Fruit fly (Drosophila melanogaster) whole organism, embryonic: Measurements from ENCODE around the gene CG31792.

Experiments
- CG10274 ChIP-seq: fragments of 200-800 bp; sonication (Bioruptor generic); optimal IDR thresholded peaks from 3 replicates; lab custom pipeline; 2017; ENCODE audit warnings: missing biosample characterization, mild to moderate bottlenecking, missing genetic modification characterization
- CG10321 ChIP-seq: fragments of 200-800 bp; sonication (Bioruptor generic); IDR thresholded peaks from 2 replicates; pipeline ENCODE4 v1.3.6; 2022; ENCODE audit warnings: missing biosample characterization, missing genetic modification characterization
- CG13775 ChIP-seq: fragments of 200-800 bp; sonication (Bioruptor generic); optimal IDR thresholded peaks from 3 replicates; lab custom pipeline; 2017; ENCODE audit warnings: missing biosample characterization, mild to moderate bottlenecking, missing genetic modification characterization
- CG14050 ChIP-seq: fragments of 200-800 bp; sonication (Bioruptor generic); IDR thresholded peaks from 3 replicates; pipeline ENCODE4 v1.3.6; 2022; ENCODE audit warnings: missing biosample characterization, missing genetic modification characterization
- CG14860 ChIP-seq: fragments of 200-800 bp; sonication (Bioruptor generic); IDR thresholded peaks from 3 replicates; pipeline ENCODE4 v1.3.6; 2022; ENCODE audit warnings: missing biosample characterization, missing genetic modification characterization; ENCODE audit not compliant: partially characterized antibody
- CG14965 ChIP-seq: fragments of 200-800 bp; sonication (Bioruptor generic); optimal IDR thresholded peaks from 2 replicates; lab custom pipeline; 2016; ENCODE audit warnings: missing biosample characterization, missing genetic modification characterization, borderline replicate concordance
- CG1529 ChIP-seq: fragments of 200-800 bp; sonication (Bioruptor generic); optimal IDR thresholded peaks from 3 replicates; lab custom pipeline; 2018; ENCODE audit warnings: missing biosample characterization, missing genetic modification characterization
- CG15601 ChIP-seq: fragments of 200-800 bp; sonication (Bioruptor generic); optimal IDR thresholded peaks from 3 replicates; lab custom pipeline; 2019; ENCODE audit warnings: missing biosample characterization, mild to moderate bottlenecking, missing genetic modification characterization, moderate library complexity
- CG17385 ChIP-seq: fragments of 200-800 bp; sonication (Bioruptor generic); optimal IDR thresholded peaks from 3 replicates; lab custom pipeline; 2018; ENCODE audit warnings: missing biosample characterization, mild to moderate bottlenecking, missing genetic modification characterization
- CG17802 ChIP-seq: fragments of 200-800 bp; sonication (Bioruptor generic); optimal IDR thresholded peaks from 2 replicates; lab custom pipeline; 2018; ENCODE audit warnings: missing biosample characterization, mild to moderate bottlenecking, missing genetic modification characterization, moderate library complexity
- CG2199 ChIP-seq: fragments of 200-800 bp; sonication (Bioruptor generic); IDR thresholded peaks from 3 replicates; pipeline ENCODE4 v1.3.6; 2022; ENCODE audit warnings: missing biosample characterization, missing genetic modification characterization
- CG2889 ChIP-seq: fragments of 200-800 bp; sonication (Bioruptor generic); IDR thresholded peaks from 3 replicates; pipeline ENCODE4 v1.3.6; 2022; ENCODE audit warnings: missing biosample characterization, missing genetic modification characterization
- CG32532 ChIP-seq: fragments of 200-800 bp; sonication (Bioruptor generic); IDR thresholded peaks from 2 replicates; pipeline ENCODE4 v1.3.6; 2022; ENCODE audit warnings: missing biosample characterization, missing genetic modification characterization
- CG34422 ChIP-seq: fragments of 200-800 bp; sonication (Bioruptor generic); IDR thresholded peaks from 3 replicates; pipeline ENCODE4 v1.3.6; 2022; ENCODE audit warnings: missing biosample characterization, missing genetic modification characterization
- CG42726 ChIP-seq: fragments of 200-800 bp; sonication (Bioruptor generic); IDR thresholded peaks from 2 replicates; pipeline ENCODE4 v1.3.6; 2022; ENCODE audit warnings: missing biosample characterization, missing genetic modification characterization; ENCODE audit not compliant: partially characterized antibody
- CG4730 ChIP-seq: fragments of 200-800 bp; sonication (Bioruptor generic); IDR thresholded peaks from 2 replicates; pipeline ENCODE4 v1.3.6; 2022; ENCODE audit warnings: missing biosample characterization, missing genetic modification characterization
- CG4820 ChIP-seq: fragments of 200-800 bp; sonication (Bioruptor generic); optimal IDR thresholded peaks from 3 replicates; lab custom pipeline; 2016; ENCODE audit warnings: missing biosample characterization, missing genetic modification characterization
- CG6272 ChIP-seq: fragments of 200-800 bp; sonication (Bioruptor generic); IDR thresholded peaks from 2 replicates; pipeline ENCODE4 v1.3.6; 2022; ENCODE audit warnings: missing biosample characterization, missing genetic modification characterization
- CG7556 ChIP-seq: fragments of 200-800 bp; sonication (Bioruptor generic); optimal IDR thresholded peaks from 2 replicates; lab custom pipeline; 2017; ENCODE audit warnings: missing biosample characterization, mild to moderate bottlenecking, missing genetic modification characterization
- CG7987 ChIP-seq: fragments of 200-800 bp; sonication (Bioruptor generic); optimal IDR thresholded peaks from 2 replicates; lab custom pipeline; 2018; ENCODE audit warnings: missing biosample characterization, mild to moderate bottlenecking, missing genetic modification characterization, moderate library complexity
- CG8089 ChIP-seq: fragments of 200-800 bp; sonication (Bioruptor generic); optimal IDR thresholded peaks from 3 replicates; lab custom pipeline; 2016; ENCODE audit warnings: missing biosample characterization, missing genetic modification characterization
- CoRest ChIP-seq: fragments of 200-800 bp; sonication (Bioruptor generic); optimal IDR thresholded peaks from 3 replicates; lab custom pipeline; 2018; ENCODE audit warnings: missing biosample characterization, mild to moderate bottlenecking, missing genetic modification characterization, moderate library complexity
- Dll ChIP-seq: fragments of 200-800 bp; sonication (Bioruptor generic); IDR thresholded peaks from 4 replicates; pipeline ENCODE4 v1.3.6; 2022; ENCODE audit warnings: missing biosample characterization, missing genetic modification characterization; ENCODE audit not compliant: partially characterized antibody
- Fer2 ChIP-seq: fragments of 200-800 bp; sonication (Bioruptor generic); optimal IDR thresholded peaks from 2 replicates; lab custom pipeline; 2018; ENCODE audit warnings: missing biosample characterization, mild to moderate bottlenecking, missing genetic modification characterization, moderate library complexity
- Lhr ChIP-seq: fragments of 200-800 bp; sonication (Bioruptor generic); optimal IDR thresholded peaks from 3 replicates; lab custom pipeline; 2017; ENCODE audit warnings: mild to moderate bottlenecking, missing biosample characterization, missing genetic modification reagents, missing genetic modification characterization
- MESR4 ChIP-seq: fragments of 200-800 bp; sonication (Bioruptor generic); optimal IDR thresholded peaks from 2 replicates; lab custom pipeline; 2018; ENCODE audit warnings: missing biosample characterization, mild to moderate bottlenecking, missing genetic modification characterization, moderate library complexity
- Nf-YA ChIP-seq: fragments of 200-800 bp; sonication (Bioruptor generic); IDR thresholded peaks from 2 replicates; pipeline ENCODE4 v1.3.6; 2022; ENCODE audit warnings: missing biosample characterization, missing genetic modification characterization
- PHDP ChIP-seq: fragments of 200-800 bp; sonication (Bioruptor generic); optimal IDR thresholded peaks from 3 replicates; lab custom pipeline; 2018; ENCODE audit warnings: missing biosample characterization, mild to moderate bottlenecking, missing genetic modification characterization, moderate library complexity
- Ptx1 ChIP-seq: fragments of 200-800 bp; sonication (Bioruptor generic); IDR thresholded peaks from 2 replicates; pipeline ENCODE4 v1.3.6; 2022; ENCODE audit warnings: missing biosample characterization, missing genetic modification characterization
- Ravus ChIP-seq: fragments of 200-800 bp; sonication (Bioruptor generic); IDR thresholded peaks from 2 replicates; pipeline ENCODE4 v1.3.6; 2022; ENCODE audit warnings: missing biosample characterization, missing genetic modification characterization
- Rx ChIP-seq: fragments of 200-800 bp; sonication (Bioruptor generic); IDR thresholded peaks from 2 replicates; pipeline ENCODE4 v1.3.6; 2022; ENCODE audit warnings: missing biosample characterization, missing genetic modification characterization
- Sin3A ChIP-seq: fragments of >200 bp; optimal IDR thresholded peaks from 2 replicates; lab custom pipeline; 2018
- Sry-δ ChIP-seq: fragments of 200-800 bp; sonication (Bioruptor generic); optimal IDR thresholded peaks from 2 replicates; lab custom pipeline; 2016; ENCODE audit warnings: missing biosample characterization, missing genetic modification characterization
- ato ChIP-seq: fragments of 200-800 bp; sonication (Bioruptor generic); IDR thresholded peaks from 2 replicates; pipeline ENCODE4 v1.3.6; 2022; ENCODE audit warnings: missing biosample characterization, missing genetic modification characterization; ENCODE audit not compliant: partially characterized antibody
- cas ChIP-seq: fragments of 200-800 bp; sonication (Bioruptor generic); IDR thresholded peaks from 2 replicates; pipeline ENCODE4 v1.3.6; 2022; ENCODE audit warnings: missing biosample characterization, missing genetic modification characterization
- cg ChIP-seq: fragments of 200-800 bp; sonication (Bioruptor generic); optimal IDR thresholded peaks from 3 replicates; lab custom pipeline; 2019; ENCODE audit warnings: missing biosample characterization, mild to moderate bottlenecking, missing genetic modification characterization, moderate library complexity
- danr ChIP-seq: fragments of 200-800 bp; sonication (Bioruptor generic); IDR thresholded peaks from 2 replicates; pipeline ENCODE4 v1.3.6; 2022; ENCODE audit warnings: missing biosample characterization, missing genetic modification characterization
- hth ChIP-seq: fragments of >200 bp; optimal IDR thresholded peaks from 2 replicates; lab custom pipeline; 2017; ENCODE audit warnings: inconsistent platforms
- kah ChIP-seq: fragments of 200-800 bp; sonication (Bioruptor generic); optimal IDR thresholded peaks from 2 replicates; lab custom pipeline; 2018; ENCODE audit warnings: missing biosample characterization, mild to moderate bottlenecking, missing genetic modification characterization
- knrl ChIP-seq: fragments of 200-800 bp; sonication (Bioruptor generic); IDR thresholded peaks from 3 replicates; pipeline ENCODE4 v1.3.6; 2022; ENCODE audit warnings: missing biosample characterization, missing genetic modification characterization; ENCODE audit not compliant: partially characterized antibody
- lmd ChIP-seq: fragments of 200-800 bp; sonication (Bioruptor generic); IDR thresholded peaks from 2 replicates; pipeline ENCODE4 v1.3.6; 2022; ENCODE audit warnings: missing biosample characterization, missing genetic modification characterization
- lov ChIP-seq, 2 experiments: fragments of 200-800 bp in 1 of 2; fragments of >200 bp in 1 of 2; sonication (Bioruptor generic) in 1 of 2; IDR thresholded peaks in 1 of 2; optimal IDR thresholded peaks in 1 of 2; 2 replicates in 1 of 2; 3 replicates in 1 of 2; pipeline versions ENCODE4 v1.3.6 to Lab custom; 2017 to 2022; ENCODE audit warnings: missing biosample characterization in 1 of 2, missing genetic modification characterization in 1 of 2
- mirr ChIP-seq: fragments of 200-800 bp; sonication (Bioruptor generic); optimal IDR thresholded peaks from 3 replicates; lab custom pipeline; 2018; ENCODE audit warnings: missing biosample characterization, mild to moderate bottlenecking, missing genetic modification characterization
- phol ChIP-seq: fragments of 200-800 bp; sonication (Bioruptor generic); optimal IDR thresholded peaks from 3 replicates; lab custom pipeline; 2018; ENCODE audit warnings: missing biosample characterization, mild to moderate bottlenecking, missing genetic modification characterization, moderate library complexity
- sc ChIP-seq, 3 experiments: fragments of >200 bp in 2 of 3; fragments of 200-800 bp in 1 of 3; sonication (Bioruptor generic) in 1 of 3; optimal IDR thresholded peaks; 2 replicates in 2 of 3; 3 replicates in 1 of 3; lab custom pipeline; 2017; ENCODE audit warnings: mild to moderate bottlenecking in 1 of 3, missing biosample characterization in 1 of 3, missing genetic modification characterization in 1 of 3, missing genetic modification reagents in 1 of 3
- sens ChIP-seq: fragments of 200-800 bp; sonication (Bioruptor generic); peaks from one replicate; lab custom pipeline; 2016; ENCODE audit warnings: missing biosample characterization, missing genetic modification characterization
- vnd ChIP-seq: fragments of 200-800 bp; sonication (Bioruptor generic); IDR thresholded peaks from 3 replicates; pipeline ENCODE4 v1.3.6; 2022; ENCODE audit warnings: missing biosample characterization, missing genetic modification characterization; ENCODE audit not compliant: partially characterized antibody
- zf30C ChIP-seq: fragments of 200-800 bp; sonication (Bioruptor generic); optimal IDR thresholded peaks from 3 replicates; lab custom pipeline; 2018; ENCODE audit warnings: missing biosample characterization, mild to moderate bottlenecking, missing genetic modification characterization

The CG31792 gene

DNA sequence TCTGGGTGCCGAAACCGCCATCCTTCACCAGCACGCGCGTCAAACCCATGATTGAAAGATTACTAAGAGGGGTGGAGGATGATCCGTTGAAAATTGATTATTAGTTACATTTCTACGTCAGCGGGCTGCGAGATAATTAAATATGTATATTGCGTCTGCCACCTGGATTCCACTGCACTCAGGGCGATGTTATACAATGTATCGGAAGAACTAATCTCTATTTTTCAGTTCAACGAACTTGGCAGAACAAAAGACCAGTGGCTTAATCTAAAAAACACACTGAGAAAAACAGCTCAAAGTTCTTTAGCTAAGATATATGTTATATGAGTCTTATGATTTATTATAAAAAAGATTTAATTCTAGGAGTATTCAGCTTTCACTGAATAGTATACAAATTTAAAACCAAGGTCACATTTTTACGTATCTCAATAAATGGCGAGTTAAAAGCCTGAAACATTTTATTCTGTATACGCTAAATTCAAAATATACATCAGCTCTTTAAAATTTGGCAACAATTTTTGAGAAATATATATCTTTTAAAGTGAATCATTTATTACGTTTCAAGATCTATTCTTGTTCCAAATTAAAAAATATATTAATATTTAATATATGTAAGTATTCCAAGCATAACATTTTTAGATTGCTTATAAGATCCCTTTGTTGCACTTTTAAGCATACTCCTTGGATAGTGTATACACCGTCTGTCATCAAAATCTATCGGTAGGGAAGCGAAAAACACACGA lies 43.6 kb upstream of the CG31792 start (continued):
- TF ChIP-seq zf30C (GFP tag; lab: Kevin White, UChicago) (peak; percentile 13), CG14050 (GFP tag; lab: Robert Waterston, UW) (no peak), Sin3A (lab: Kevin White, UChicago) (no peak), CoRest (tag; lab: Kevin White, UChicago) (peak; percentile 43), CG8089 (no peak), knrl (GFP tag; lab: Robert Waterston, UW) (no peak), PHDP (peak; percentile 42), CG1529 (GFP tag; lab: Kevin White, UChicago) (no peak), cas (no peak), CG34422 (no peak), phol (tag; lab: Kevin White, UChicago) (peak; percentile 18), ato (GFP tag; lab: Robert Waterston, UW) (no peak), CG2889 (GFP tag; lab: Robert Waterston, UW) (no peak), Sry-δ (GFP tag; lab: Kevin White, UChicago) (no peak), CG4730 (GFP tag; lab: Robert Waterston, UW) (no peak), CG42726 (no peak), CG6272 (no peak), CG13775 (peak; percentile 9), CG10321 (no peak), sens (GFP tag; lab: Kevin White, UChicago) (no peak), MESR4 (GFP tag; lab: Kevin White, UChicago) (no peak), Fer2 (tag; lab: Kevin White, UChicago) (no peak), vnd (GFP tag; lab: Robert Waterston, UW) (no peak), kah (GFP tag; lab: Kevin White, UChicago) (no peak), CG17802 (no peak), Ptx1 (GFP tag; lab: Robert Waterston, UW) (0 out of 2 replicates have a peak, but pooled peaks have one; percentile 13), Ravus (GFP tag; lab: Robert Waterston, UW) (no peak), hth (lab: Kevin White, UChicago) (no peak), Dll (no peak), Nf-YA (GFP tag; lab: Robert Waterston, UW) (no peak), lov (optimal IDR thresholded peaks at IDR 0.05; lab: Kevin White, UChicago) (no peak), lov (GFP tag; IDR thresholded peaks at IDR 0.05; lab: Robert Waterston, UW) (no peak), CG14965 (GFP tag; lab: Kevin White, UChicago) (no peak), mirr (GFP tag; lab: Kevin White, UChicago) (no peak), CG14860 (GFP tag; lab: Robert Waterston, UW) (no peak), Rx (GFP tag; lab: Robert Waterston, UW) (no peak; the same call in 1 of the 2 replicates), CG2199 (no peak), CG32532 (GFP tag; lab: Robert Waterston, UW) (peak; percentile 19; the same call in 1 of the 2 replicates), CG4820 (GFP tag; lab: Kevin White, UChicago) (no peak), danr (GFP tag; lab: Robert Waterston, UW) (no peak), CG7556 (GFP tag; lab: Kevin White, UChicago) (peak; percentile 51), CG7987 (GFP tag; lab: Kevin White, UChicago) (no peak), cg (GFP tag; lab: Kevin White, UChicago) (no peak), sc (optimal IDR thresholded peaks at IDR 0.05; lab: Kevin White, UChicago) (no peak), sc (GFP tag; optimal IDR thresholded peaks at IDR 0.05; lab: Kevin White, UChicago) (no peak), lmd (GFP tag; lab: Robert Waterston, UW) (no peak), Lhr (GFP tag; lab: Kevin White, UChicago) (no peak), CG17385 (GFP tag; lab: Kevin White, UChicago) (peak; percentile 10), CG10274 (GFP tag; lab: Kevin White, UChicago) (no peak), CG15601 (no peak)
